Fruit fly (Drosophila melanogaster): ENCODE data around the gene Ir8a.

Gene Ir8a

DNA sequence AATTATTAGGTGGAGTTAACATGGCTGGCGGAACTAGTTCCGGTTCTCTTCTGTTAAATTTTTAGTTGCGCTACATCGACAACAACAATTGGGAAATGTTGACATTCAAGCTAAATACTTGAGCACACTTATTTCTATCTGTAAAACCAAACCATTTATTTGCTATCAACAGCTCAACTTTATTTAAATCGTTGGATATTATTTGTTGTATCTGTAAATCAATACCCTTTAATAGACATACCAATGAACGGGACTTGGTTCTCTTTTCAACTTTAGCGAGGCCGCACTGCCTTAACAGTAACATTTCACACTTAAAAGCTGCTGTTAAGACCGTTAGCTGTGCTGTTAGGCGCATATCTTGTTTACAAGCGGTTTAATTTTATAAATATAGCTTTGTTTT, 42.8 kb downstream of the Ir8a start, which contains the start of gene CG12106 (continued):
- no peak for TF ChIP-seq odd (GFP tag; optimal IDR thresholded peaks at IDR 0.05)
- TF ChIP-seq CG11085 (GFP tag; IDR thresholded peaks at IDR 0.05), result no peak
- TF ChIP-seq CG4328 (GFP tag; optimal IDR thresholded peaks at IDR 0.05), result no peak
- no peak for TF ChIP-seq bbx (GFP tag; IDR thresholded peaks at IDR 0.05; ENCODE audit: partially characterized antibody)
- peak; percentile 32; the same call in 1 of the 2 replicates for TF ChIP-seq onecut (GFP tag; IDR thresholded peaks at IDR 0.05)
- no peak for TF ChIP-seq Dek (tag; optimal IDR thresholded peaks at IDR 0.05)
- no peak for TF ChIP-seq HHEX (GFP tag; optimal IDR thresholded peaks at IDR 0.05)
- no peak for TF ChIP-seq nerfin-2 (GFP tag; IDR thresholded peaks at IDR 0.05; ENCODE audit: partially characterized antibody)
- TF ChIP-seq ham (GFP tag; IDR thresholded peaks at IDR 0.05), result no peak
- TF ChIP-seq tgo (GFP tag; IDR thresholded peaks at IDR 0.05), result peak; percentile 62; the same call in 2 of the 3 replicates
- TF ChIP-seq chinmo (GFP tag; IDR thresholded peaks at IDR 0.05; ENCODE audit: partially characterized antibody), result no peak
- no peak for TF ChIP-seq inv (GFP tag; IDR thresholded peaks at IDR 0.05; ENCODE audit: partially characterized antibody)
- TF ChIP-seq shn (GFP tag; optimal IDR thresholded peaks at IDR 0.05), result peak; percentile 38
- TF ChIP-seq tap (tag; optimal IDR thresholded peaks at IDR 0.05), result no peak
- peak; percentile 98 for TF ChIP-seq grau (tag; optimal IDR thresholded peaks at IDR 0.05)
- TF ChIP-seq CG16863 (GFP tag; optimal IDR thresholded peaks at IDR 0.05), result no peak
- TF ChIP-seq Hr51 (GFP tag; optimal IDR thresholded peaks at IDR 0.05), result peak in 1 of 2 experiments; percentile 48
- peak; percentile 71 for TF ChIP-seq gem (tag; optimal IDR thresholded peaks at IDR 0.05)
- TF ChIP-seq E2f1 (GFP tag; IDR thresholded peaks at IDR 0.05), result peak; percentile 40
- TF ChIP-seq CG16815 (GFP tag; optimal IDR thresholded peaks at IDR 0.05), result no peak
- TF ChIP-seq esg (GFP tag; conservative IDR thresholded peaks at IDR 0.05), result peak; percentile 57; the same call in 1 of the 2 replicates
- peak; percentile 31 for TF ChIP-seq CG33557 (GFP tag; optimal IDR thresholded peaks at IDR 0.05)
- TF ChIP-seq nom (GFP tag; optimal IDR thresholded peaks at IDR 0.05), result peak; percentile 13
- TF ChIP-seq Opbp (GFP tag; IDR thresholded peaks at IDR 0.05; ENCODE audit: partially characterized antibody), result no peak
- TF ChIP-seq ro (GFP tag; IDR thresholded peaks at IDR 0.05), result no peak
- no peak for TF ChIP-seq ato (GFP tag; IDR thresholded peaks at IDR 0.05; ENCODE audit: partially characterized antibody)
- TF ChIP-seq gsb (GFP tag; IDR thresholded peaks at IDR 0.05), result 0 out of 2 replicates have a peak, but pooled peaks have one; percentile 20
- no peak for TF ChIP-seq CG7987 (GFP tag; optimal IDR thresholded peaks at IDR 0.05)
- TF ChIP-seq Ravus (GFP tag; IDR thresholded peaks at IDR 0.05), result no peak
- TF ChIP-seq dm (GFP tag; optimal IDR thresholded peaks at IDR 0.05), result no peak
- no peak for TF ChIP-seq CG43689 (GFP tag; IDR thresholded peaks at IDR 0.05)
- TF ChIP-seq CG34224 (GFP tag; IDR thresholded peaks at IDR 0.05; ENCODE audit: partially characterized antibody), result no peak
- TF ChIP-seq CG15011 (GFP tag; optimal IDR thresholded peaks at IDR 0.05), result no peak
- TF ChIP-seq Hr3 (GFP tag; optimal IDR thresholded peaks at IDR 0.05), result peak; percentile 4
- no peak for TF ChIP-seq CG11247 (GFP tag; IDR thresholded peaks at IDR 0.05)
- TF ChIP-seq CG9797 (GFP tag; optimal IDR thresholded peaks at IDR 0.05), result no peak
- TF ChIP-seq wor (GFP tag; IDR thresholded peaks at IDR 0.05), result no peak
- TF ChIP-seq CG7357 (GFP tag; IDR thresholded peaks at IDR 0.05), result peak; percentile 32; the same call in 1 of the 3 replicates
- TF ChIP-seq Dp (GFP tag; optimal IDR thresholded peaks at IDR 0.05), result peak; percentile 24
- no peak for TF ChIP-seq vnd (GFP tag; IDR thresholded peaks at IDR 0.05; ENCODE audit: partially characterized antibody)
- no peak for TF ChIP-seq cato (GFP tag; optimal IDR thresholded peaks at IDR 0.05; ENCODE audit: borderline replicate concordance)
- TF ChIP-seq lola (GFP tag; optimal IDR thresholded peaks at IDR 0.05), result peak in 1 of 3 experiments; percentile 27
- peak; percentile 65 for TF ChIP-seq CG15269 (tag; optimal IDR thresholded peaks at IDR 0.05)
- peak; percentile 19 for TF ChIP-seq chn (GFP tag; optimal IDR thresholded peaks at IDR 0.05)
- TF ChIP-seq CG12236 (GFP tag; optimal IDR thresholded peaks at IDR 0.05), result no peak
- TF ChIP-seq Jarid2 (GFP tag; optimal IDR thresholded peaks at IDR 0.05), result no peak
- TF ChIP-seq CG1832 (GFP tag; optimal IDR thresholded peaks at IDR 0.05), result no peak
- no peak for TF ChIP-seq Sox102F (GFP tag; optimal IDR thresholded peaks at IDR 0.05)
- TF ChIP-seq zen2 (GFP tag; IDR thresholded peaks at IDR 0.05; ENCODE audit: partially characterized antibody), result no peak
